Worm (Caenorhabditis elegans): Measurements from ENCODE around the gene zip-3.

DNA sequence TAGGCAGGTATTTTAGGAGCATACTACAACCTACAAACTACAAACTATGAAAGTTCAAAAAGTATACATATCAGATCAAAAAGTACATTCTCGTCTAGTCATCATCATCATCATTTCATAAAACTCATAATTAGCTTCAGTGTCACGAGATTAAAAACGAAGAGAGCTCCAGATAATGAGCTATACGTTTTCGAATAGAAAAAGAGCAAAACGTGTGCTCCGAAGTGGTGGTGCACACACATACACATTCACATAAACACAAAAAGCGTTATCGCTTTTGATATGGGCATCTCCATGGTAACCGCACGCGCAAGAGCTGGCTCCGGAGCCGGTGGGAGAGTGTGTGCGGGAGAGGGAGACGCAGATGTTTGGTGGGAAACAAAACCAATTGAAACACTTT, 7.1 kb upstream of the zip-3 start:
- TF ChIP-seq ztf-11 (tag; optimal IDR thresholded peaks at IDR 0.05) (no peak), elt-3 (tag; optimal IDR thresholded peaks at IDR 0.05) (no peak), nhr-2 (tag; optimal IDR thresholded peaks at IDR 0.05) (no peak), ceh-83 (GFP tag; optimal IDR thresholded peaks at IDR 0.05) (no peak), nhr-76 (tag; optimal IDR thresholded peaks at IDR 0.05) (no peak), ceh-43 (GFP tag; optimal IDR thresholded peaks at IDR 0.05) (no peak), ces-1 (GFP tag; optimal IDR thresholded peaks at IDR 0.05) (no peak), lin-32 (GFP tag; optimal IDR thresholded peaks at IDR 0.05) (no peak), snpc-4 (tag; optimal IDR thresholded peaks at IDR 0.05) (no peak), unc-62 (GFP tag; optimal IDR thresholded peaks at IDR 0.05) (no peak), nhr-12 (tag; optimal IDR thresholded peaks at IDR 0.05) (no peak), sptf-1 (tag; optimal IDR thresholded peaks at IDR 0.05) (no peak)
